Worm (Caenorhabditis elegans) whole organism, L4 larva: ENCODE results near the gene str-181.

Source experiments
- Y48G9A.11 ChIP-seq: fragments of 200-800 bp; sonication (Bioruptor generic); IDR thresholded peaks from 2 replicates; pipeline ENCODE4 v1.3.6; 2022; ENCODE audit warnings: missing genetic modification reagents, missing genetic modification characterization, missing compliant biosample characterization
- ama-1 ChIP-seq: fragments of 150-350 bp; optimal IDR thresholded peaks from 2 replicates; lab custom pipeline; 2014; ENCODE audit warnings: inconsistent platforms, mixed read lengths
- egl-27 ChIP-seq: sonication (generic microtip); optimal IDR thresholded peaks from 3 replicates; lab custom pipeline; 2017; ENCODE audit warnings: missing biosample characterization, missing genetic modification reagents, missing genetic modification characterization
- fos-1 ChIP-seq: fragments of 150-350 bp; optimal IDR thresholded peaks from 2 replicates; lab custom pipeline; 2014; ENCODE audit warnings: missing biosample characterization, missing genetic modification characterization
- nhr-77 ChIP-seq: fragments of 150-350 bp; optimal IDR thresholded peaks from 2 replicates; lab custom pipeline; 2014; ENCODE audit warnings: missing biosample characterization, missing genetic modification characterization
- snpc-4 ChIP-seq: fragments of 150-350 bp; optimal IDR thresholded peaks from 2 replicates; lab custom pipeline; 2014; ENCODE audit warnings: missing biosample characterization, missing genetic modification characterization

ce11 chrV:12695968-12696367 lies 22.6 kb downstream of the str-181 start, which contains the start of gene K10C8.4:
- TF ChIP-seq ama-1 (no peak), snpc-4 (tag; lab: Kevin White, UChicago) (no peak), egl-27 (tag; lab: Kevin White, UChicago) (no peak), Y48G9A.11 (GFP tag; lab: Robert Waterston, UW) (no peak), fos-1 (tag; lab: Kevin White, UChicago) (no peak), nhr-77 (tag; lab: Kevin White, UChicago) (no peak)
